Worm (Caenorhabditis elegans) whole organism, mixed stage, embryonic: ENCODE measurements around the gene M176.9.

Experiments used
- M03D4.4 ChIP-seq: sonication (generic microtip); optimal IDR thresholded peaks from 2 replicates; lab custom pipeline; 2017; ENCODE audit warnings: mild to moderate bottlenecking, missing genetic modification characterization, missing compliant biosample characterization
- bed-3 ChIP-seq: fragments of 200-800 bp; sonication (Bioruptor generic); optimal IDR thresholded peaks from 3 replicates; lab custom pipeline; 2018; ENCODE audit warnings: mild to moderate bottlenecking, missing genetic modification characterization, moderate library complexity, missing compliant biosample characterization
- blmp-1 ChIP-seq: fragments of 150-350 bp; optimal IDR thresholded peaks from 2 replicates; lab custom pipeline; 2014; ENCODE audit warnings: missing biosample characterization, missing genetic modification characterization
- ceh-39 ChIP-seq: fragments of 150-350 bp; optimal IDR thresholded peaks from 2 replicates; lab custom pipeline; 2014; ENCODE audit warnings: missing biosample characterization, missing genetic modification characterization
- ceh-43 ChIP-seq: fragments of 200-800 bp; sonication (Bioruptor generic); optimal IDR thresholded peaks from 2 replicates; lab custom pipeline; 2018; ENCODE audit warnings: mild to moderate bottlenecking, missing genetic modification characterization, moderate library complexity, missing compliant biosample characterization
- ceh-83 ChIP-seq: fragments of 200-800 bp; sonication (Bioruptor generic); optimal IDR thresholded peaks from 2 replicates; lab custom pipeline; 2018; ENCODE audit warnings: mild to moderate bottlenecking, missing genetic modification characterization, missing compliant biosample characterization
- ces-1 ChIP-seq: fragments of 150-350 bp; optimal IDR thresholded peaks from 2 replicates; lab custom pipeline; 2014; ENCODE audit warnings: missing biosample characterization, missing genetic modification reagents, missing genetic modification characterization
- drap-1 ChIP-seq: fragments of 200-800 bp; sonication (Bioruptor generic); optimal IDR thresholded peaks from 3 replicates; lab custom pipeline; 2018; ENCODE audit warnings: mild to moderate bottlenecking, missing genetic modification characterization, missing compliant biosample characterization
- elt-1 ChIP-seq: sonication (generic microtip); optimal IDR thresholded peaks from 2 replicates; lab custom pipeline; 2017; ENCODE audit warnings: missing genetic modification characterization, mild to moderate bottlenecking, missing compliant biosample characterization, antibody characterized with exemption, moderate library complexity, borderline replicate concordance; ENCODE audit not compliant: insufficient read depth
- elt-3 ChIP-seq: fragments of 150-350 bp; optimal IDR thresholded peaks from 2 replicates; lab custom pipeline; 2014; ENCODE audit warnings: missing biosample characterization, missing genetic modification characterization
- flh-1 ChIP-seq: fragments of 200-800 bp; sonication (Bioruptor generic); optimal IDR thresholded peaks from 2 replicates; lab custom pipeline; 2018; ENCODE audit warnings: mild to moderate bottlenecking, missing genetic modification characterization, moderate library complexity, missing compliant biosample characterization
- ham-2 ChIP-seq: fragments of 200-800 bp; sonication (Bioruptor generic); optimal IDR thresholded peaks from 2 replicates; lab custom pipeline; 2018; ENCODE audit warnings: mild to moderate bottlenecking, missing genetic modification characterization, missing compliant biosample characterization
- hlh-1 ChIP-seq: fragments of 150-350 bp; optimal IDR thresholded peaks from 2 replicates; lab custom pipeline; 2014; ENCODE audit warnings: missing biosample characterization, missing genetic modification reagents, missing genetic modification characterization
- lin-13 ChIP-seq: fragments of 150-350 bp; optimal IDR thresholded peaks from 2 replicates; lab custom pipeline; 2014; ENCODE audit warnings: missing biosample characterization, missing genetic modification characterization
- lin-32 ChIP-seq: fragments of 200-800 bp; sonication (Bioruptor generic); optimal IDR thresholded peaks from 2 replicates; lab custom pipeline; 2018; ENCODE audit warnings: mild to moderate bottlenecking, missing genetic modification characterization, missing compliant biosample characterization
- lsy-2 ChIP-seq: fragments of 150-350 bp; optimal IDR thresholded peaks from 2 replicates; lab custom pipeline; 2014; ENCODE audit warnings: missing biosample characterization, missing genetic modification characterization
- mab-5 ChIP-seq: fragments of 150-350 bp; optimal IDR thresholded peaks from 2 replicates; lab custom pipeline; 2014; ENCODE audit warnings: missing biosample characterization, missing genetic modification characterization
- mep-1 ChIP-seq: fragments of 150-350 bp; optimal IDR thresholded peaks from 2 replicates; lab custom pipeline; 2017; ENCODE audit warnings: missing biosample characterization, missing genetic modification reagents, missing genetic modification characterization, inconsistent platforms
- mls-2 ChIP-seq: sonication (generic microtip); optimal IDR thresholded peaks from 2 replicates; lab custom pipeline; 2016; ENCODE audit warnings: mild to moderate bottlenecking, missing genetic modification characterization, moderate library complexity, missing compliant biosample characterization
- nhr-12 ChIP-seq: fragments of 150-350 bp; optimal IDR thresholded peaks from 2 replicates; lab custom pipeline; 2014; ENCODE audit warnings: missing biosample characterization, missing genetic modification characterization
- nhr-2 ChIP-seq: fragments of 150-350 bp; optimal IDR thresholded peaks from 2 replicates; lab custom pipeline; 2014; ENCODE audit warnings: missing biosample characterization, missing genetic modification characterization
- nhr-76 ChIP-seq: sonication (generic microtip); optimal IDR thresholded peaks from 2 replicates; lab custom pipeline; 2017; ENCODE audit warnings: missing biosample characterization, missing genetic modification characterization
- pha-4 ChIP-seq: fragments of 150-350 bp; optimal IDR thresholded peaks from 2 replicates; lab custom pipeline; 2018; ENCODE audit warnings: missing biosample characterization, missing genetic modification reagents, missing genetic modification characterization
- snpc-4 ChIP-seq: fragments of 150-350 bp; optimal IDR thresholded peaks from 2 replicates; lab custom pipeline; 2014; ENCODE audit warnings: missing biosample characterization, missing genetic modification characterization
- sptf-1 ChIP-seq: sonication (generic microtip); optimal IDR thresholded peaks from 2 replicates; lab custom pipeline; 2017; ENCODE audit warnings: mild to moderate bottlenecking, missing genetic modification characterization, moderate library complexity, missing compliant biosample characterization
- tbx-8 ChIP-seq: fragments of 200-800 bp; sonication (Bioruptor generic); optimal IDR thresholded peaks from 2 replicates; lab custom pipeline; 2018; ENCODE audit warnings: mild to moderate bottlenecking, missing genetic modification characterization, moderate library complexity, missing compliant biosample characterization
- unc-120 ChIP-seq: sonication (generic microtip); optimal IDR thresholded peaks from 2 replicates; lab custom pipeline; 2017; ENCODE audit warnings: missing genetic modification characterization, missing compliant biosample characterization; ENCODE audit not compliant: poor library complexity, severe bottlenecking
- unc-39 ChIP-seq: fragments of 150-350 bp; optimal IDR thresholded peaks from 2 replicates; lab custom pipeline; 2014; ENCODE audit warnings: missing biosample characterization, missing genetic modification characterization
- unc-62 ChIP-seq: fragments of 150-350 bp; optimal IDR thresholded peaks from 2 replicates; lab custom pipeline; 2014; ENCODE audit warnings: missing biosample characterization, missing genetic modification reagents, missing genetic modification characterization
- zip-8 ChIP-seq: fragments of 150-350 bp; optimal IDR thresholded peaks from 2 replicates; lab custom pipeline; 2014; ENCODE audit warnings: missing biosample characterization, missing genetic modification characterization
- ztf-11 ChIP-seq: fragments of 150-350 bp; optimal IDR thresholded peaks from 2 replicates; lab custom pipeline; 2014; ENCODE audit warnings: missing biosample characterization, missing genetic modification characterization

Gene M176.9

ce11 chrII:9445368-9445767, 34.0 kb upstream of the M176.9 start, which contains the start of gene R09D1.13:
Gene R09D1.13 (minus strand): TSS chrII:9445468.
- TF ChIP-seq elt-1 (tag; lab: Kevin White, UChicago): no peak
- TF ChIP-seq ceh-43 (GFP tag; lab: Kevin White, UChicago): no peak
- no peak for TF ChIP-seq tbx-8 (GFP tag; lab: Kevin White, UChicago)
- TF ChIP-seq ztf-11 (tag; lab: Kevin White, UChicago): no peak

- no peak for TF ChIP-seq flh-1 (GFP tag; lab: Kevin White, UChicago)
- TF ChIP-seq drap-1: no peak
- no peak for TF ChIP-seq zip-8 (tag; lab: Kevin White, UChicago)
- TF ChIP-seq snpc-4: no peak
- no peak for TF ChIP-seq hlh-1 (tag; lab: Kevin White, UChicago)
These were observed 32.1 kb upstream of the M176.9 start, which contains the start of gene chil-15 for ce11 chrII:9443522-9443921. Gene chil-15 (minus strand): TSS chrII:9443622.

- TF ChIP-seq ceh-43 (GFP tag; lab: Kevin White, UChicago) (no peak), ceh-83 (GFP tag; lab: Kevin White, UChicago) (no peak), ham-2 (GFP tag; lab: Kevin White, UChicago) (no peak), bed-3 (no peak), mab-5 (tag; lab: Kevin White, UChicago) (no peak), ces-1 (GFP tag; lab: Kevin White, UChicago) (no peak), ztf-11 (tag; lab: Kevin White, UChicago) (no peak), lin-32 (GFP tag; lab: Kevin White, UChicago) (no peak), mls-2 (tag; lab: Kevin White, UChicago) (no peak), blmp-1 (tag; lab: Kevin White, UChicago) (no peak), pha-4 (tag; lab: Kevin White, UChicago) (no peak), M03D4.4 (tag; lab: Kevin White, UChicago) (no peak), mep-1 (tag; lab: Kevin White, UChicago) (no peak), unc-39 (tag; lab: Kevin White, UChicago) (no peak)
These were observed 30.4 kb upstream of the M176.9 start, which contains the start of gene chil-16 for ce11 chrII:9441838-9442237. Gene chil-16 (minus strand): TSS chrII:9441938.

- TF ChIP-seq elt-3 (no peak), ces-1 (GFP tag; lab: Kevin White, UChicago) (no peak), blmp-1 (tag; lab: Kevin White, UChicago) (no peak), lsy-2 (tag; lab: Kevin White, UChicago) (no peak), mep-1 (tag; lab: Kevin White, UChicago) (no peak), mls-2 (tag; lab: Kevin White, UChicago) (no peak), flh-1 (GFP tag; lab: Kevin White, UChicago) (no peak), nhr-2 (tag; lab: Kevin White, UChicago) (no peak), zip-8 (tag; lab: Kevin White, UChicago) (no peak), drap-1 (no peak), bed-3 (no peak), unc-62 (GFP tag; lab: Kevin White, UChicago) (no peak), unc-39 (tag; lab: Kevin White, UChicago) (no peak), ztf-11 (tag; lab: Kevin White, UChicago) (no peak), ceh-43 (GFP tag; lab: Kevin White, UChicago) (no peak), nhr-12 (no peak), snpc-4 (no peak), unc-120 (tag; lab: Kevin White, UChicago) (no peak)
- TF ChIP-seq, all 35 proteins: peak for 0
These were observed 28.7 kb upstream of the M176.9 start, which contains the start of gene chil-17 for ce11 chrII:9440060-9440459. Gene chil-17 (minus strand): TSS chrII:9440160.

ce11 chrII:9438853-9439252, 27.5 kb upstream of the M176.9 start:
- TF ChIP-seq elt-1 (tag; lab: Kevin White, UChicago) (no peak), zip-8 (tag; lab: Kevin White, UChicago) (no peak), nhr-2 (tag; lab: Kevin White, UChicago) (no peak), sptf-1 (no peak), lin-13 (tag; lab: Kevin White, UChicago) (no peak), ceh-39 (tag; lab: Kevin White, UChicago) (no peak), M03D4.4 (tag; lab: Kevin White, UChicago) (no peak), bed-3 (no peak), ceh-43 (GFP tag; lab: Kevin White, UChicago) (no peak), ztf-11 (tag; lab: Kevin White, UChicago) (no peak), lsy-2 (tag; lab: Kevin White, UChicago) (no peak), elt-3 (no peak), nhr-76 (tag; lab: Kevin White, UChicago) (no peak)
